Worm (Caenorhabditis elegans): Measurements from ENCODE around the gene B0457.6.

Gene B0457.6

DNA sequence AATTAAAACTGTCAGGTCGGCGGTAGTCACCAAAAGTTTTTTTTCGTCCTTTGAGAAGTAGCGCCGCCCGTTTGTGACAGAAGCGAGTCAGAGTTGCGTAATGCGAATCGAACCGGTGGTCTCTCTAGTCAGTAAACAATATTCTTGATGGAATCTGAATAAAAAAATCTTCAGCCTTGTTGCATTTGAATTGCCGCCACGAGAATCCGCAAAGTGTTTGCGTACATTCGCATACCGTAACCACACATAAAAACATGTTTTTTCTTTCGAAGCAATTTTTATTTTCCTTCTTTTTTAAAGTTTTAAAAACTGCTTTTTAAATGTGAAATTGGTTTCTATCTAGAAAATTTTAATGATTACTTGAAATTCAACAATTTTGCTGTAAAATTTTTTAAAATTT, 31.2 kb upstream of the B0457.6 start:
- no peak for TF ChIP-seq lin-13 (tag; optimal IDR thresholded peaks at IDR 0.05)
- TF ChIP-seq lsy-2 (tag; optimal IDR thresholded peaks at IDR 0.05), result peak; percentile 63

DNA sequence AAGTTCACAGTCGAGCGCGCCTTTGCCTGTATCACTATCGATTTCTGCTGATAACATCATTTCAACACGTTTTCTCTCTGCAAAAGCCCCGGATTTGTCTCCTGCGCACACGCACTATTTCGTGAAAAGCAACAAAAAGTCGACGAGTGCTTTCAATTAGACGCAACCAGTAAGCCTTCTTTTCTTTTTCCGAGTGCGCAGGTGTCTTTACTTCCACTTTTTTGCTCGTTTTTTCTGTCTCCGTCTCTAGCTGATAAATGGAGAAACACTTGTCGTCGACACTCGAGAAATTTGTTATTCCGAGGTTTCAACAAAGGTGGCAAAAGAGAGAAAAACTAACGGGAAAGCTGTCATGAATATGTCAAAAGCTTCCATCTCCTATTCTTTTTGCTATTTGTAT, 30.6 kb upstream of the B0457.6 start:
- TF ChIP-seq hlh-1 (tag; optimal IDR thresholded peaks at IDR 0.05) (peak; percentile 51), blmp-1 (tag; optimal IDR thresholded peaks at IDR 0.05) (no peak)

DNA sequence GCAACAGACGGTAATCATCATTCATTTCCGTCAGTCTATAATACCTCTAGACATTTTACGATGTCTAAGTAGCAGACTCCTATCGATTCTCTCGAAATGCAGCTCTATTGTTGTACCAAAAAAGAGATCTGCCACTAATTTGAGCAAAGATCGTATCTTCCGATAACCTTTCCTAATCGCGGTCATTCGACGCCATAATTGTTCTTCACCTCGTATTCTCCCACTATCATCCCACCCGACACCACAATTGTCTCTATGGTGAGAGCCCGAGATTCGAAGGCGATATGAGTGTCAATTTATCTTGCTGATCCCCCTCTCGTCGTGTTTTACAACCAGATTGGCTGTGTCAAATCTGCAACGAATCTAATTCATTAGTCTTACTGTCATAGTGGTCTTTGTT, 26.8 kb upstream of the B0457.6 start:
- TF ChIP-seq hlh-1 (tag; optimal IDR thresholded peaks at IDR 0.05) (peak; percentile 6), nhr-2 (tag; optimal IDR thresholded peaks at IDR 0.05) (peak; percentile 57), elt-1 (tag; optimal IDR thresholded peaks at IDR 0.05; ENCODE audit: borderline replicate concordance, insufficient read depth) (peak; percentile 90), lsy-2 (tag; optimal IDR thresholded peaks at IDR 0.05) (no peak), tbx-8 (GFP tag; optimal IDR thresholded peaks at IDR 0.05) (no peak), M03D4.4 (tag; optimal IDR thresholded peaks at IDR 0.05) (no peak), ceh-83 (GFP tag; optimal IDR thresholded peaks at IDR 0.05) (no peak), drap-1 (GFP tag; optimal IDR thresholded peaks at IDR 0.05) (no peak)

DNA sequence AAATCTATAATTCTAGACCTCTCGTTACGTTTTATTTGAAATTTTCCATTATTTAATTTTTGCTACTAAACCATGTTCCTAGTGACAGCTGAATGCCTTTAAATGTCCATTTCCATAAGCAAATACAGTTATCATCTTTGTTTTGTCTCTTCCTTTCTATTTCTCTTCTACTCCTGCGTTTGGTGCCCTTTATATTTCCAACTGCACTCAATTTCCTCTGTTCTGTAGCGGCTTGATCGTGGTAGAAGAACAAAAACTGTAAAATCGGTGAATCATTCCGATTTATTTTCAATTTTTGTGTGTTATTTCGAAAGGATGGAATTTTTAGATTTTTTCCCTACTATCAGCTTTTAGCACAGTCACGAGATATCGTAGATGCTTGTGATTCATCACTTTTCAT, 26.3 kb upstream of the B0457.6 start:
- no peak for TF ChIP-seq elt-3 (tag; optimal IDR thresholded peaks at IDR 0.05)
- TF ChIP-seq blmp-1 (tag; optimal IDR thresholded peaks at IDR 0.05), result no peak
- no peak for TF ChIP-seq snpc-4 (tag; optimal IDR thresholded peaks at IDR 0.05)
- no peak for TF ChIP-seq nhr-28 (tag; optimal IDR thresholded peaks at IDR 0.05)
- no peak for TF ChIP-seq lin-13 (tag; optimal IDR thresholded peaks at IDR 0.05)
- TF ChIP-seq zip-8 (tag; optimal IDR thresholded peaks at IDR 0.05), result no peak
- no peak for TF ChIP-seq M03D4.4 (tag; optimal IDR thresholded peaks at IDR 0.05)
- no peak for TF ChIP-seq lsy-2 (tag; optimal IDR thresholded peaks at IDR 0.05)
- no peak for TF ChIP-seq drap-1 (GFP tag; optimal IDR thresholded peaks at IDR 0.05)
- TF ChIP-seq flh-1 (GFP tag; optimal IDR thresholded peaks at IDR 0.05), result no peak
- TF ChIP-seq nhr-2 (tag; optimal IDR thresholded peaks at IDR 0.05), result no peak
- no peak for TF ChIP-seq elt-1 (tag; optimal IDR thresholded peaks at IDR 0.05; ENCODE audit: borderline replicate concordance, insufficient read depth)

DNA sequence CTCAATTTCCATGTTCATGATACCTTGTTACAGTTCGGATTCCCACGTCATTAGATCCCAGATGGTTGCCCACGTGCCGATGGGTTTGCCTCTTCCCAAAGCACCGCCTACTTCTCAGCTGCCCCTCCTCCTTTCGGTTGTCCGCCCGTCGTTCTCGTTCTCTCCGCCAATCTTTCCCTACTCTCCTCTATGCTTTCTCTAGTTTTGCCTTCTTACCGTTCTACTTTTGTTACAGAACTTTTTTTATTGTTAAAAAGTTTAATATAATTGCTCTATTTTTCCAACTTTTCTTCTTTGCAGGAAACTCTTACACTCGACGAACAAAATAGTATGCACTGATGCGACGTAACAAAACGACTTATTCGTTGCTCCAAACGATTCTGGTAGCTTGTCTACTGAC, 25.7 kb upstream of the B0457.6 start, which contains the start of gene lat-1:
Gene lat-1, plus strand, starts transcription at position 301 of the 400 bp plus-strand sequence.
- no peak for TF ChIP-seq lin-13 (tag; optimal IDR thresholded peaks at IDR 0.05)
- TF ChIP-seq unc-39 (tag; optimal IDR thresholded peaks at IDR 0.05), result no peak
- no peak for TF ChIP-seq zip-8 (tag; optimal IDR thresholded peaks at IDR 0.05)
- TF ChIP-seq mab-5 (tag; optimal IDR thresholded peaks at IDR 0.05), result no peak
- TF ChIP-seq nhr-76 (tag; optimal IDR thresholded peaks at IDR 0.05), result no peak
- TF ChIP-seq nhr-12 (tag; optimal IDR thresholded peaks at IDR 0.05), result no peak
- no peak for TF ChIP-seq M03D4.4 (tag; optimal IDR thresholded peaks at IDR 0.05)
- TF ChIP-seq flh-1 (GFP tag; optimal IDR thresholded peaks at IDR 0.05), result no peak
- no peak for TF ChIP-seq bed-3 (GFP tag; optimal IDR thresholded peaks at IDR 0.05)
- no peak for TF ChIP-seq ham-2 (GFP tag; optimal IDR thresholded peaks at IDR 0.05)

DNA sequence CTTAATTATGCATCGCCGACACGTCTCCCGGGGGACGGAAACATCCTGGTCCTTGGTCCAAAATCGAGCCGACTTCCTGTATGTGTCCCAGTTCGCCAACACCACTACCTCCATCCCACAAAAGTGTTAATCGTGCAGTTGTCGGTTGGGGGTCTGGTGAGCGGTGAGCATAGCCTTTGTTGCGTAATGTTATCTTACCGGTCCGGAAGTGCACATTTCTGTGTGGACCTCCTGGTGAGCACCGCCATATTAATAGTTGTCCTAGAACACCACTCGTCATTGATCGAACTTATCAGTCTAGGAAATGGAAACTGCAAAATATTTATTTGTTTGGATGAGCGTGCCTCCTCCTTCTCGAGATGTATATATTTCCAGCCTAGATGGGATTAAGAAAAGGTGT, 25.0 kb upstream of the B0457.6 start:
- TF ChIP-seq nhr-2 (tag; optimal IDR thresholded peaks at IDR 0.05) (peak; percentile 18), ztf-11 (tag; optimal IDR thresholded peaks at IDR 0.05) (no peak), zip-8 (tag; optimal IDR thresholded peaks at IDR 0.05) (peak; percentile 49)

DNA sequence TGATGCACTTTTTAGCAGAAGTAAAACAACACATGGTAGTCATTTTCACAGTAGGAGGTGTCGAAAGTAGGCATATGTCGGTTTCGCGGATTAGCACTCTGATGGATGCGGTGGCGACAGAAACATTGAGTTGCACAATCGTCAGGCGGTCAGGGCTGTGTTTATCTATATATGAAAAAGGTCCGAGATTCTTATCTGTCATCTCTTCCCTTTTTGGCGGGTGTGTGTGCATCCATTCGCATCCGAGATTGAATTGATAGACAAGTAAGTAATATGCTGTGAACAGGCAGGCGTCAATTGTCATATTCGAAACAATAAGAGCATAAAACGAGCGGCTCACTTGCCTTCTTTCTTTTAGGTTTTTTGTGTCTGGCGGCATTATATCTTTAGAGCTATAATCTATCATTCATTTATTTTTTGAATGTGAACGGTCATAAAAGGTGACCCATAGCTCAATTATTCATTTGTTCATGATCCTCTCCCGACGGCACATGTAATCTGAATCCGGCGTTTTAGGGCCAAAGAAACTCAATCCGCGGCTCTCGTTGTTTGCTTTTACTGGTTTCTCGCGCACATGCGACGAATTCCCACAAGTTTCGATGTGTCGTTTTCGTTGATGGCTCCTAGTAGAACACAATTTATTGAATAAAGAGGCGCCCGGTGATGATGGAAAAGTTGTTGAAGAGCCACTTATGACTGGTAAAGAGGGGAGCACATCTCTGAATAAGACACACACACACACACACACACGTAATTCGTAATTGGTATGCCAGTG, 23.5 kb upstream of the B0457.6 start:
- TF ChIP-seq unc-62 (GFP tag; optimal IDR thresholded peaks at IDR 0.05) (peak; percentile 60), M03D4.4 (tag; optimal IDR thresholded peaks at IDR 0.05) (no peak), sptf-1 (tag; optimal IDR thresholded peaks at IDR 0.05) (peak; percentile 5), ceh-83 (GFP tag; optimal IDR thresholded peaks at IDR 0.05) (peak; percentile 58), lin-32 (GFP tag; optimal IDR thresholded peaks at IDR 0.05) (no peak), hlh-1 (tag; optimal IDR thresholded peaks at IDR 0.05) (no peak), lsy-2 (tag; optimal IDR thresholded peaks at IDR 0.05) (no peak), ham-2 (GFP tag; optimal IDR thresholded peaks at IDR 0.05) (no peak), nhr-2 (tag; optimal IDR thresholded peaks at IDR 0.05) (peak; percentile 18), nhr-76 (tag; optimal IDR thresholded peaks at IDR 0.05) (no peak), elt-3 (tag; optimal IDR thresholded peaks at IDR 0.05) (no peak), mls-2 (tag; optimal IDR thresholded peaks at IDR 0.05) (no peak), unc-39 (tag; optimal IDR thresholded peaks at IDR 0.05) (no peak), pha-4 (tag; optimal IDR thresholded peaks at IDR 0.05) (no peak), elt-1 (tag; optimal IDR thresholded peaks at IDR 0.05; ENCODE audit: borderline replicate concordance, insufficient read depth) (peak; percentile 89)
